Fruit fly (Drosophila melanogaster) whole organism, embryonic: Measurements from ENCODE around the gene CG13996.

Experiments
- B-H2 ChIP-seq: fragments of 200-800 bp; sonication (Bioruptor generic); optimal IDR thresholded peaks from 2 replicates; lab custom pipeline; 2018; ENCODE audit warnings: missing biosample characterization, mild to moderate bottlenecking, missing genetic modification characterization
- CG10321 ChIP-seq: fragments of 200-800 bp; sonication (Bioruptor generic); IDR thresholded peaks from 2 replicates; pipeline ENCODE4 v1.3.6; 2022; ENCODE audit warnings: missing biosample characterization, missing genetic modification characterization
- CG10366 ChIP-seq: fragments of 200-800 bp; sonication (Bioruptor generic); IDR thresholded peaks from 2 replicates; pipeline ENCODE4 v1.3.6; 2022; ENCODE audit warnings: missing biosample characterization, missing genetic modification characterization
- CG10654 ChIP-seq: fragments of 200-800 bp; sonication (Bioruptor generic); optimal IDR thresholded peaks from 2 replicates; lab custom pipeline; 2016; ENCODE audit warnings: missing biosample characterization, missing genetic modification characterization
- CG10959 ChIP-seq: fragments of 200-800 bp; sonication (Bioruptor generic); IDR thresholded peaks from 2 replicates; pipeline ENCODE4 v1.3.6; 2022; ENCODE audit warnings: missing biosample characterization, missing genetic modification characterization
- CG11723 ChIP-seq: fragments of 200-800 bp; sonication (Bioruptor generic); optimal IDR thresholded peaks from 2 replicates; lab custom pipeline; 2017; ENCODE audit warnings: missing biosample characterization, mild to moderate bottlenecking, missing genetic modification characterization
- CG13123 ChIP-seq: fragments of 200-800 bp; sonication (Bioruptor generic); optimal IDR thresholded peaks from 2 replicates; lab custom pipeline; 2016; ENCODE audit warnings: missing biosample characterization, missing genetic modification characterization
- CG13296 ChIP-seq: fragments of 200-800 bp; sonication (Bioruptor generic); optimal IDR thresholded peaks from 3 replicates; lab custom pipeline; 2018; ENCODE audit warnings: missing biosample characterization, mild to moderate bottlenecking, missing genetic modification characterization
- CG14965 ChIP-seq: fragments of 200-800 bp; sonication (Bioruptor generic); optimal IDR thresholded peaks from 2 replicates; lab custom pipeline; 2016; ENCODE audit warnings: missing biosample characterization, missing genetic modification characterization, borderline replicate concordance
- CG1792 ChIP-seq: fragments of 200-800 bp; sonication (Bioruptor generic); optimal IDR thresholded peaks from 2 replicates; lab custom pipeline; 2016; ENCODE audit warnings: missing biosample characterization, missing genetic modification characterization
- CG1832 ChIP-seq: fragments of 200-800 bp; sonication (Bioruptor generic); optimal IDR thresholded peaks from 2 replicates; lab custom pipeline; 2017; ENCODE audit warnings: missing biosample characterization, mild to moderate bottlenecking, missing genetic modification characterization, inconsistent platforms
- CG2875 ChIP-seq: fragments of 200-800 bp; sonication (Bioruptor generic); optimal IDR thresholded peaks from 2 replicates; lab custom pipeline; 2017; ENCODE audit warnings: missing biosample characterization, mild to moderate bottlenecking, missing genetic modification characterization, missing genetic modification reagents
- CG31224 ChIP-seq: fragments of 200-800 bp; sonication (Bioruptor generic); IDR thresholded peaks from 2 replicates; pipeline ENCODE4 v1.3.6; 2022; ENCODE audit warnings: missing biosample characterization, missing genetic modification characterization
- CG31388 ChIP-seq: fragments of 200-800 bp; sonication (Bioruptor generic); optimal IDR thresholded peaks from 2 replicates; lab custom pipeline; 2016; ENCODE audit warnings: missing biosample characterization, missing genetic modification characterization
- CG32772 ChIP-seq: fragments of 200-800 bp; sonication (Bioruptor generic); IDR thresholded peaks from 2 replicates; pipeline ENCODE4 v1.3.6; 2022; ENCODE audit warnings: missing biosample characterization, missing genetic modification characterization
- CG4360 ChIP-seq: fragments of 200-800 bp; sonication (Bioruptor generic); IDR thresholded peaks from 2 replicates; pipeline ENCODE4 v1.3.6; 2022; ENCODE audit warnings: missing biosample characterization, missing genetic modification characterization
- CG4707 ChIP-seq: fragments of 200-800 bp; sonication (Bioruptor generic); optimal IDR thresholded peaks from 2 replicates; lab custom pipeline; 2018; ENCODE audit warnings: missing biosample characterization, mild to moderate bottlenecking, missing genetic modification characterization, moderate library complexity
- CG4854 ChIP-seq: fragments of 200-800 bp; sonication (Bioruptor generic); optimal IDR thresholded peaks from 2 replicates; lab custom pipeline; 2016; ENCODE audit warnings: missing biosample characterization, missing genetic modification characterization, inconsistent platforms
- CG6813 ChIP-seq: fragments of 200-800 bp; sonication (Bioruptor generic); optimal IDR thresholded peaks from 2 replicates; lab custom pipeline; 2017; ENCODE audit warnings: missing biosample characterization, missing genetic modification characterization, mild to moderate bottlenecking, moderate library complexity, missing genetic modification reagents
- CG8765 ChIP-seq: fragments of 200-800 bp; sonication (Bioruptor generic); IDR thresholded peaks from 2 replicates; pipeline ENCODE4 v1.3.6; 2022; ENCODE audit warnings: missing biosample characterization, missing genetic modification characterization
- CG9609 ChIP-seq: fragments of 200-800 bp; sonication (Bioruptor generic); optimal IDR thresholded peaks from 3 replicates; lab custom pipeline; 2016; ENCODE audit warnings: missing biosample characterization, missing genetic modification characterization
- CG9797 ChIP-seq: fragments of 200-800 bp; sonication (Bioruptor generic); optimal IDR thresholded peaks from 3 replicates; lab custom pipeline; 2018; ENCODE audit warnings: missing biosample characterization, mild to moderate bottlenecking, missing genetic modification characterization
- CrebB ChIP-seq: fragments of 200-800 bp; sonication (Bioruptor generic); optimal IDR thresholded peaks from 3 replicates; lab custom pipeline; 2018; ENCODE audit warnings: missing biosample characterization, mild to moderate bottlenecking, missing genetic modification characterization
- Ets97D ChIP-seq: fragments of 200-800 bp; sonication (Bioruptor generic); optimal IDR thresholded peaks from 3 replicates; lab custom pipeline; 2016; ENCODE audit warnings: missing biosample characterization, missing genetic modification characterization
- Fer2 ChIP-seq: fragments of 200-800 bp; sonication (Bioruptor generic); optimal IDR thresholded peaks from 2 replicates; lab custom pipeline; 2018; ENCODE audit warnings: missing biosample characterization, mild to moderate bottlenecking, missing genetic modification characterization, moderate library complexity
- GATAe ChIP-seq: fragments of 200-800 bp; sonication (Bioruptor generic); conservative IDR thresholded peaks from 2 replicates; pipeline ENCODE4 v1.3.6; 2022; ENCODE audit warnings: missing biosample characterization, missing genetic modification characterization
- Gug ChIP-seq: fragments of 200-800 bp; sonication (Bioruptor generic); IDR thresholded peaks from 4 replicates; pipeline ENCODE4 v1.3.6; 2022; ENCODE audit warnings: missing biosample characterization, missing genetic modification characterization
- HmgD ChIP-seq: fragments of 200-800 bp; sonication (Bioruptor generic); optimal IDR thresholded peaks from 3 replicates; lab custom pipeline; 2016; ENCODE audit warnings: missing biosample characterization, missing genetic modification characterization
- Vsx1 ChIP-seq: fragments of 200-800 bp; sonication (Bioruptor generic); optimal IDR thresholded peaks from 2 replicates; lab custom pipeline; 2017; ENCODE audit warnings: missing biosample characterization, mild to moderate bottlenecking, missing genetic modification characterization, missing genetic modification reagents
- abd-A ChIP-seq: fragments of 200-800 bp; sonication (Bioruptor generic); optimal IDR thresholded peaks from 3 replicates; lab custom pipeline; 2019; ENCODE audit warnings: missing biosample characterization, mild to moderate bottlenecking, missing genetic modification characterization, moderate library complexity
- amos ChIP-seq: fragments of 200-800 bp; sonication (Bioruptor generic); IDR thresholded peaks from 2 replicates; pipeline ENCODE4 v1.3.6; 2022; ENCODE audit warnings: missing biosample characterization, missing genetic modification characterization; ENCODE audit not compliant: partially characterized antibody
- aop ChIP-seq: fragments of 200-800 bp; sonication (Bioruptor generic); IDR thresholded peaks from 2 replicates; pipeline ENCODE4 v1.3.6; 2022; ENCODE audit warnings: missing biosample characterization, missing genetic modification characterization
- cad ChIP-seq: fragments of >200 bp; optimal IDR thresholded peaks from 2 replicates; lab custom pipeline; 2017; ENCODE audit warnings: missing biosample characterization, missing genetic modification characterization
- cas ChIP-seq: fragments of 200-800 bp; sonication (Bioruptor generic); IDR thresholded peaks from 2 replicates; pipeline ENCODE4 v1.3.6; 2022; ENCODE audit warnings: missing biosample characterization, missing genetic modification characterization
- cg ChIP-seq: fragments of 200-800 bp; sonication (Bioruptor generic); optimal IDR thresholded peaks from 3 replicates; lab custom pipeline; 2019; ENCODE audit warnings: missing biosample characterization, mild to moderate bottlenecking, missing genetic modification characterization, moderate library complexity
- chm ChIP-seq: fragments of 200-800 bp; sonication (Bioruptor generic); IDR thresholded peaks from 2 replicates; pipeline ENCODE4 v1.3.6; 2022; ENCODE audit warnings: missing biosample characterization, missing genetic modification characterization
- chn ChIP-seq: fragments of 200-800 bp; sonication (Bioruptor generic); optimal IDR thresholded peaks from 2 replicates; lab custom pipeline; 2016; ENCODE audit warnings: missing biosample characterization, missing genetic modification characterization
- ftz-f1 ChIP-seq: fragments of 200-800 bp; sonication (Bioruptor generic); optimal IDR thresholded peaks from 2 replicates; lab custom pipeline; 2016; ENCODE audit warnings: missing biosample characterization, missing genetic modification characterization
- gsb-n ChIP-seq: fragments of 200-800 bp; sonication (Bioruptor generic); optimal IDR thresholded peaks from 3 replicates; lab custom pipeline; 2018; ENCODE audit warnings: missing biosample characterization, mild to moderate bottlenecking, missing genetic modification characterization
- lbe ChIP-seq: fragments of 200-800 bp; sonication (Bioruptor generic); optimal IDR thresholded peaks from 2 replicates; lab custom pipeline; 2016; ENCODE audit warnings: missing biosample characterization, mild to moderate bottlenecking, missing genetic modification characterization
- lmd ChIP-seq: fragments of 200-800 bp; sonication (Bioruptor generic); IDR thresholded peaks from 2 replicates; pipeline ENCODE4 v1.3.6; 2022; ENCODE audit warnings: missing biosample characterization, missing genetic modification characterization
- nom ChIP-seq: fragments of 200-800 bp; sonication (Bioruptor generic); optimal IDR thresholded peaks from 2 replicates; lab custom pipeline; 2017; ENCODE audit warnings: missing biosample characterization, missing genetic modification characterization, mild to moderate bottlenecking, moderate library complexity, missing genetic modification reagents
- prd ChIP-seq, 3 experiments: fragments of >200 bp in 2 of 3; fragments of 200-800 bp in 1 of 3; sonication (Bioruptor generic) in 1 of 3; optimal IDR thresholded peaks in 2 of 3; IDR thresholded peaks in 1 of 3; 2 replicates in 2 of 3; 3 replicates in 1 of 3; pipeline versions ENCODE4 v1.3.6 to Lab custom; 2017 to 2022; ENCODE audit warnings: missing biosample characterization in 1 of 3, missing genetic modification characterization in 1 of 3
- pros ChIP-seq: fragments of 200-800 bp; sonication (Bioruptor generic); optimal IDR thresholded peaks from 3 replicates; lab custom pipeline; 2019; ENCODE audit warnings: missing biosample characterization, mild to moderate bottlenecking, missing genetic modification characterization, moderate library complexity
- sens-2 ChIP-seq: fragments of 200-800 bp; sonication (Bioruptor generic); IDR thresholded peaks from 2 replicates; pipeline ENCODE4 v1.3.6; 2022; ENCODE audit warnings: missing biosample characterization, missing genetic modification characterization
- slbo ChIP-seq: fragments of 200-800 bp; sonication (Bioruptor generic); IDR thresholded peaks from 2 replicates; pipeline ENCODE4 v1.3.6; 2022; ENCODE audit warnings: missing biosample characterization, missing genetic modification characterization
- sob ChIP-seq: fragments of 200-800 bp; sonication (Bioruptor generic); IDR thresholded peaks from 2 replicates; pipeline ENCODE4 v1.3.6; 2022; ENCODE audit warnings: missing biosample characterization, missing genetic modification characterization
- sqz ChIP-seq: fragments of 200-800 bp; sonication (Bioruptor generic); optimal IDR thresholded peaks from 3 replicates; lab custom pipeline; 2018; ENCODE audit warnings: missing biosample characterization, mild to moderate bottlenecking, missing genetic modification characterization
- usp ChIP-seq: fragments of >200 bp; optimal IDR thresholded peaks from 2 replicates; lab custom pipeline; 2017; ENCODE audit warnings: missing biosample characterization, missing genetic modification characterization
- vnd ChIP-seq: fragments of 200-800 bp; sonication (Bioruptor generic); IDR thresholded peaks from 3 replicates; pipeline ENCODE4 v1.3.6; 2022; ENCODE audit warnings: missing biosample characterization, missing genetic modification characterization; ENCODE audit not compliant: partially characterized antibody

Gene CG13996

dm6 chr2L:5982334-5982987 is 38.2 kb upstream of the CG13996 start (continued):
- peak; percentile 38 for TF ChIP-seq chn (GFP tag; lab: Kevin White, UChicago)
- TF ChIP-seq CG8765 (GFP tag; lab: Robert Waterston, UW) = no peak
- TF ChIP-seq CG9609 (GFP tag; lab: Kevin White, UChicago) = peak; percentile 13
- no peak for TF ChIP-seq CG32772
- peak; percentile 14 for TF ChIP-seq pros
- TF ChIP-seq CG11723 (GFP tag; lab: Kevin White, UChicago) = peak; percentile 45
- no peak for TF ChIP-seq sens-2
- TF ChIP-seq CG10959 (GFP tag; lab: Robert Waterston, UW) = no peak
- TF ChIP-seq usp (GFP tag; lab: Kevin White, UChicago) = no peak
- peak; percentile 8 for TF ChIP-seq sqz (GFP tag; lab: Kevin White, UChicago)
- no peak for TF ChIP-seq aop (GFP tag; lab: Robert Waterston, UW)
- TF ChIP-seq cg (GFP tag; lab: Kevin White, UChicago) = no peak
- TF ChIP-seq CG10366 = no peak
- TF ChIP-seq CG10654 (GFP tag; lab: Kevin White, UChicago) = no peak
- TF ChIP-seq CG4707 = peak; percentile 5
- no peak for TF ChIP-seq slbo
- peak; percentile 99 for TF ChIP-seq ftz-f1 (GFP tag; lab: Kevin White, UChicago)
- TF ChIP-seq CG9797 (GFP tag; lab: Kevin White, UChicago) = no peak
- no peak for TF ChIP-seq nom (GFP tag; lab: Kevin White, UChicago)
- TF ChIP-seq vnd = no peak
- no peak for TF ChIP-seq lmd (GFP tag; lab: Robert Waterston, UW)
- TF ChIP-seq lbe = peak; percentile 38
- no peak for TF ChIP-seq CG31224 (GFP tag; lab: Robert Waterston, UW)
- TF ChIP-seq GATAe = no peak
- TF ChIP-seq CG10321 (GFP tag; lab: Robert Waterston, UW) = no peak
- TF ChIP-seq HmgD (GFP tag; lab: Kevin White, UChicago) = peak; percentile 43
- peak; percentile 52 for TF ChIP-seq CG13296 (GFP tag; lab: Kevin White, UChicago)
- TF ChIP-seq CG13123 (GFP tag; lab: Kevin White, UChicago) = no peak
- no peak for TF ChIP-seq CG4360 (GFP tag; lab: Robert Waterston, UW)
- no peak for TF ChIP-seq CG6813 (GFP tag; lab: Kevin White, UChicago)
- TF ChIP-seq Ets97D (GFP tag; lab: Kevin White, UChicago) = peak; percentile 3
- TF ChIP-seq amos = no peak
- TF ChIP-seq chm (GFP tag; lab: Robert Waterston, UW) = no peak
- TF ChIP-seq CG2875 (GFP tag; lab: Kevin White, UChicago) = no peak
- no peak for TF ChIP-seq CG31388 (GFP tag; lab: Kevin White, UChicago)
- no peak for TF ChIP-seq abd-A (tag; lab: Kevin White, UChicago)
- peak; percentile 54 for TF ChIP-seq B-H2 (GFP tag; lab: Kevin White, UChicago)
- TF ChIP-seq Fer2 = no peak
- TF ChIP-seq Gug (GFP tag; lab: Robert Waterston, UW) = no peak; the same call in 3 of the 4 replicates
- TF ChIP-seq CG1832 = peak; percentile 96
- no peak for TF ChIP-seq sob (GFP tag; lab: Robert Waterston, UW)
- no peak for TF ChIP-seq CG14965 (GFP tag; lab: Kevin White, UChicago)
- TF ChIP-seq Vsx1 (GFP tag; lab: Kevin White, UChicago) = no peak
- TF ChIP-seq cas (GFP tag; lab: Robert Waterston, UW) = no peak
- peak; percentile 20 for TF ChIP-seq CrebB (tag; lab: Kevin White, UChicago)
- TF ChIP-seq CG1792 (GFP tag; lab: Kevin White, UChicago) = no peak
- TF ChIP-seq CG4854 (GFP tag; lab: Kevin White, UChicago) = no peak
- no peak for TF ChIP-seq cad
- peak; percentile 13 for TF ChIP-seq gsb-n (tag; lab: Kevin White, UChicago)
- no peak for TF ChIP-seq prd (optimal IDR thresholded peaks at IDR 0.05; lab: Kevin White, UChicago)
- no peak for TF ChIP-seq prd (GFP tag; IDR thresholded peaks at IDR 0.05; lab: Robert Waterston, UW)
